Worm (Caenorhabditis elegans) whole organism, midembryonic: ENCODE data around the gene Y53G8AR.8.

Experiments used
- T22C8.4 ChIP-seq: fragments of 200-800 bp; sonication (Bioruptor generic); IDR thresholded peaks from 2 replicates; pipeline ENCODE4 v1.3.6; 2022; ENCODE audit warnings: missing genetic modification characterization, missing compliant biosample characterization
- cog-1 ChIP-seq: sonication (generic microtip); optimal IDR thresholded peaks from 2 replicates; lab custom pipeline; 2016; ENCODE audit warnings: missing genetic modification characterization, missing compliant biosample characterization
- flt-1 ChIP-seq: fragments of 200-800 bp; sonication (Bioruptor generic); IDR thresholded peaks from 2 replicates; pipeline ENCODE4 v1.3.6; 2022; ENCODE audit warnings: missing genetic modification characterization, missing compliant biosample characterization
- ref-1 ChIP-seq: fragments of 200-800 bp; sonication (Bioruptor generic); conservative IDR thresholded peaks from 2 replicates; pipeline ENCODE4 v1.3.6; 2022; ENCODE audit warnings: missing genetic modification reagents, missing genetic modification characterization, missing compliant biosample characterization

ce11 chrIII:3343463-3343862, 49.3 kb upstream of the Y53G8AR.8 start:
- TF ChIP-seq ref-1 (GFP tag; lab: Robert Waterston, UW) (no peak), T22C8.4 (GFP tag; lab: Robert Waterston, UW) (no peak), flt-1 (GFP tag; lab: Robert Waterston, UW) (no peak), cog-1 (tag; lab: Kevin White, UChicago) (no peak)
